Fruit fly (Drosophila melanogaster) whole organism, adult: Measurements from ENCODE around the gene DopEcR.

Experiments used
- CG11617 ChIP-seq: fragments of 200-800 bp; sonication (Bioruptor generic); optimal IDR thresholded peaks from 2 replicates; lab custom pipeline; 2017; ENCODE audit warnings: mild to moderate bottlenecking, missing biosample characterization, missing genetic modification reagents, missing genetic modification characterization
- CG12768 ChIP-seq: fragments of 200-800 bp; sonication (Bioruptor generic); optimal IDR thresholded peaks from 2 replicates; lab custom pipeline; 2017; ENCODE audit warnings: missing biosample characterization, missing genetic modification characterization, mild to moderate bottlenecking, moderate library complexity, missing genetic modification reagents
- CG14711 ChIP-seq: fragments of 200-800 bp; sonication (Bioruptor generic); optimal IDR thresholded peaks from 2 replicates; lab custom pipeline; 2018; ENCODE audit warnings: missing biosample characterization, mild to moderate bottlenecking, missing genetic modification characterization, moderate library complexity
- CG33017 ChIP-seq: fragments of 200-800 bp; sonication (Bioruptor generic); optimal IDR thresholded peaks from 2 replicates; lab custom pipeline; 2018; ENCODE audit warnings: missing biosample characterization, mild to moderate bottlenecking, missing genetic modification characterization, moderate library complexity
- CG5204 ChIP-seq: fragments of 200-800 bp; sonication (Bioruptor generic); optimal IDR thresholded peaks from 2 replicates; lab custom pipeline; 2016; ENCODE audit warnings: missing biosample characterization, missing genetic modification characterization
- CG7101 ChIP-seq: fragments of 200-800 bp; sonication (Bioruptor generic); optimal IDR thresholded peaks from 2 replicates; lab custom pipeline; 2018; ENCODE audit warnings: missing biosample characterization, mild to moderate bottlenecking, missing genetic modification characterization, moderate library complexity
- Clk ChIP-seq: fragments of 200-800 bp; sonication (Bioruptor generic); optimal IDR thresholded peaks from 2 replicates; lab custom pipeline; 2017; ENCODE audit warnings: missing biosample characterization, missing genetic modification characterization
- Hr96 ChIP-seq: fragments of 200-800 bp; sonication (Bioruptor generic); optimal IDR thresholded peaks from 2 replicates; lab custom pipeline; 2016; ENCODE audit warnings: missing biosample characterization, missing genetic modification characterization
- Mnt ChIP-seq: fragments of 200-800 bp; sonication (Bioruptor generic); optimal IDR thresholded peaks from 2 replicates; lab custom pipeline; 2016; ENCODE audit warnings: missing biosample characterization, mild to moderate bottlenecking, missing genetic modification characterization
- cic ChIP-seq: fragments of 200-800 bp; sonication (Bioruptor generic); optimal IDR thresholded peaks from 2 replicates; lab custom pipeline; 2017; ENCODE audit warnings: missing biosample characterization, mild to moderate bottlenecking, missing genetic modification characterization, moderate library complexity
- cnc ChIP-seq, 2 experiments: fragments of >200 bp; optimal IDR thresholded peaks; 2 replicates each; lab custom pipeline; 2017
- kay ChIP-seq: fragments of 200-800 bp; sonication (Bioruptor generic); peaks from one replicate; lab custom pipeline; 2016; ENCODE audit warnings: missing biosample characterization, missing genetic modification characterization, borderline replicate concordance
- ovo ChIP-seq: fragments of 200-800 bp; sonication (Bioruptor generic); optimal IDR thresholded peaks from 2 replicates; lab custom pipeline; 2016; ENCODE audit warnings: missing biosample characterization, missing genetic modification characterization
- pad ChIP-seq: fragments of 200-800 bp; sonication (Bioruptor generic); optimal IDR thresholded peaks from 3 replicates; lab custom pipeline; 2017; ENCODE audit warnings: missing biosample characterization, missing genetic modification characterization, mild to moderate bottlenecking, moderate library complexity, missing genetic modification reagents
- tj ChIP-seq: fragments of 200-800 bp; sonication (Bioruptor generic); optimal IDR thresholded peaks from 3 replicates; lab custom pipeline; 2017; ENCODE audit warnings: missing biosample characterization, mild to moderate bottlenecking, missing genetic modification characterization, moderate library complexity
- toe ChIP-seq: fragments of 200-800 bp; sonication (Bioruptor generic); optimal IDR thresholded peaks from 2 replicates; lab custom pipeline; 2016; ENCODE audit warnings: missing biosample characterization, missing genetic modification characterization

Gene DopEcR

DNA sequence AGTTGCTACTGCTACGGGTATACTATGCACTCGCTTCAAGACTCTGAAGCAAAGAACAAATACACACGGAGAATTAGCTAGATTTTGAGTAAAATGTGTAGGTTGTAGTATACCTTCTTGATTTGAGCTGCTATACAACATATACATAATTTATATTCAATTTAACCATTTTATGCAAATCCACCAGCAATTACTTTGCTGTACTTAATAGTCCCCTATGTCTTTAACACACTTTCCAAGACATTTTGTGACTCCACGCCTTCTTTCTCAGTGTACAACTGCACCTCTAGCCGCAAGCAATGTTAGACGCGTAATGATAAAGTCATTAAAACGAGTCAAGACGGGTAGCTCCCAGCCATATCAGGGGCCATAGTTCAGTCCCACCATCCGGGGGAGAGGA, 43.6 kb downstream of the DopEcR start:
- TF ChIP-seq cic: no peak
- TF ChIP-seq ovo (GFP tag; lab: Kevin White, UChicago): no peak
- TF ChIP-seq CG12768: no peak

DNA sequence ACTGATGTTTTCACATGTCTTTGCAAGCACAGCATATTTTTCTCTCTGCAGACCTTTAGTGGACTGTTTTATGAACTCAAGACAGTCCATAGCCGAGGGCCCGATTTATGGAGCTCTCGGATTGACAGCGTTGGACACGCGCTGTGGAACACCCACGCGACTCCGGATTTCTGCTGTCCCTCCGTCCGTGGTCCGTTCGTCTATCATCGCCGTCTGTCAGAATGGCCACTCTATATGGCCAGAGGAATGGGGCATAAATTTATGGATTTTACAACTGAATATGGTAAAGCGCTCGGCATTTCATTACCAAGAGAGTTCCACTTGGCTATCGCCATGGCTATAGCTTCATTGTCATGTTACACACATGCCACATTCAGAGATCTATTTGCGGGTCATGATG, 52.1 kb downstream of the DopEcR start:
- TF ChIP-seq Hr96 (no peak), CG5204 (GFP tag; lab: Kevin White, UChicago) (no peak), toe (no peak), CG33017 (tag; lab: Kevin White, UChicago) (no peak), Clk (GFP tag; lab: Kevin White, UChicago) (no peak), ovo (GFP tag; lab: Kevin White, UChicago) (no peak), tj (no peak), kay (GFP tag; lab: Kevin White, UChicago) (no peak), CG11617 (GFP tag; lab: Kevin White, UChicago) (no peak)

dm6 chr3L:4322032-4322617, 58.1 kb downstream of the DopEcR start, which contains the start of gene CG15014:
Gene CG15014, minus strand, starts transcription at chr3L:4322259.
- TF ChIP-seq CG5204 (GFP tag; lab: Kevin White, UChicago) (no peak), kay (GFP tag; lab: Kevin White, UChicago) (peak; percentile 85), cnc (optimal IDR thresholded peaks at IDR 0.05; lab: Kevin White, UChicago) (no peak), tj (peak; percentile 4)

dm6 chr3L:4318677-4319580, 61.3 kb downstream of the DopEcR start, which contains the start of gene PMP34:
Gene PMP34, plus strand, starts transcription at chr3L:4318755.
- peak; percentile 21 for TF ChIP-seq CG12768
- no peak for TF ChIP-seq CG14711 (tag; lab: Kevin White, UChicago)
- TF ChIP-seq toe: no peak
- no peak for TF ChIP-seq CG5204 (GFP tag; lab: Kevin White, UChicago)
- peak; percentile 29 for TF ChIP-seq Mnt (GFP tag; lab: Kevin White, UChicago)
- peak; percentile 25 for TF ChIP-seq cic
- no peak for TF ChIP-seq pad (GFP tag; lab: Kevin White, UChicago)
- peak; percentile 1 for TF ChIP-seq Hr96
- peak; percentile 4 for TF ChIP-seq CG7101 (tag; lab: Kevin White, UChicago)
- peak; percentile 8 for TF ChIP-seq CG11617 (GFP tag; lab: Kevin White, UChicago)
- peak; percentile 84 for TF ChIP-seq kay (GFP tag; lab: Kevin White, UChicago)
